Fruit fly (Drosophila melanogaster): ENCODE data around the gene Ir94c.
A peak's percentile ranks its signal among the peaks of the same experiment; 100 is the strongest.

The Ir94c gene

dm6 chr3R:22123347-22123746 is 4.1 kb upstream of the Ir94c start (continued):
- TF ChIP-seq CG2678 (tag; optimal IDR thresholded peaks at IDR 0.05) (peak; percentile 54), CG30020 (tag; optimal IDR thresholded peaks at IDR 0.05) (no peak), PHDP (tag; optimal IDR thresholded peaks at IDR 0.05) (peak; percentile 53), CG9727 (GFP tag; optimal IDR thresholded peaks at IDR 0.05) (peak; percentile 7), so (GFP tag; IDR thresholded peaks at IDR 0.05) (0 out of 3 replicates have a peak, but pooled peaks have one; percentile 35), Hey (tag; optimal IDR thresholded peaks at IDR 0.05) (no peak), trh (GFP tag; optimal IDR thresholded peaks at IDR 0.05) (no peak), grau (tag; optimal IDR thresholded peaks at IDR 0.05) (peak; percentile 41), pho (GFP tag; optimal IDR thresholded peaks at IDR 0.05) (no peak), zen2 (GFP tag; IDR thresholded peaks at IDR 0.05; ENCODE audit: partially characterized antibody) (no peak), pros (GFP tag; optimal IDR thresholded peaks at IDR 0.05) (no peak), nmo (GFP tag; optimal IDR thresholded peaks at IDR 0.05) (peak; percentile 28), CG10321 (GFP tag; IDR thresholded peaks at IDR 0.05) (no peak), eyg (GFP tag; optimal IDR thresholded peaks at IDR 0.05) (no peak), CG32532 (GFP tag; IDR thresholded peaks at IDR 0.05) (0 out of 2 replicates have a peak, but pooled peaks have one; percentile 45), CG12744 (GFP tag; optimal IDR thresholded peaks at IDR 0.05) (no peak), CG1792 (GFP tag; optimal IDR thresholded peaks at IDR 0.05) (no peak), Dip2 (GFP tag; IDR thresholded peaks at IDR 0.05) (no peak), CG14667 (GFP tag; IDR thresholded peaks at IDR 0.05) (no peak), sc (optimal IDR thresholded peaks at IDR 0.05) (no peak), sc (GFP tag; optimal IDR thresholded peaks at IDR 0.05) (no peak), chinmo (GFP tag; IDR thresholded peaks at IDR 0.05; ENCODE audit: partially characterized antibody) (no peak), CG13424 (tag; optimal IDR thresholded peaks at IDR 0.05) (peak; percentile 0), hkb (optimal IDR thresholded peaks at IDR 0.05) (no peak), hkb (GFP tag; IDR thresholded peaks at IDR 0.05) (no peak), CG17359 (tag; optimal IDR thresholded peaks at IDR 0.05) (peak; percentile 21), al (GFP tag; IDR thresholded peaks at IDR 0.05) (no peak), aop (GFP tag; IDR thresholded peaks at IDR 0.05) (no peak), tin (GFP tag; optimal IDR thresholded peaks at IDR 0.05) (no peak), maf-S (GFP tag; optimal IDR thresholded peaks at IDR 0.05) (no peak), CG9609 (GFP tag; optimal IDR thresholded peaks at IDR 0.05) (no peak), BtbVII (GFP tag; optimal IDR thresholded peaks at IDR 0.05) (no peak), esg (GFP tag; conservative IDR thresholded peaks at IDR 0.05) (no peak), oc (tag; optimal IDR thresholded peaks at IDR 0.05) (no peak), Abd-B (GFP tag; optimal IDR thresholded peaks at IDR 0.05) (no peak), exex (tag; optimal IDR thresholded peaks at IDR 0.05) (no peak), lola (GFP tag; optimal IDR thresholded peaks at IDR 0.05) (no peak), CG3163 (GFP tag; optimal IDR thresholded peaks at IDR 0.05) (no peak), CG17328 (GFP tag; IDR thresholded peaks at IDR 0.05) (no peak), CG8359 (GFP tag; optimal IDR thresholded peaks at IDR 0.05; ENCODE audit: borderline replicate concordance) (no peak), Drgx (GFP tag; IDR thresholded peaks at IDR 0.05) (0 out of 2 replicates have a peak, but pooled peaks have one; percentile 20), CG15696 (tag; optimal IDR thresholded peaks at IDR 0.05) (no peak), CG3281 (GFP tag; optimal IDR thresholded peaks at IDR 0.05) (peak; percentile 56), CG17612 (GFP tag; IDR thresholded peaks at IDR 0.05) (no peak), ind (GFP tag; optimal IDR thresholded peaks at IDR 0.05) (peak; percentile 40), Opbp (GFP tag; IDR thresholded peaks at IDR 0.05; ENCODE audit: partially characterized antibody) (no peak), CG33557 (GFP tag; optimal IDR thresholded peaks at IDR 0.05) (no peak), bcd (GFP tag; optimal IDR thresholded peaks at IDR 0.05) (peak; percentile 9), pum (GFP tag; optimal IDR thresholded peaks at IDR 0.05) (no peak), psq (GFP tag; optimal IDR thresholded peaks at IDR 0.05) (no peak), CG4854 (GFP tag; optimal IDR thresholded peaks at IDR 0.05) (no peak), CG7839 (tag; optimal IDR thresholded peaks at IDR 0.05) (peak; percentile 40)

All from whole organism, embryonic.